Fruit fly (Drosophila melanogaster): ENCODE data around the gene Ork1.

The Ork1 gene

DNA sequence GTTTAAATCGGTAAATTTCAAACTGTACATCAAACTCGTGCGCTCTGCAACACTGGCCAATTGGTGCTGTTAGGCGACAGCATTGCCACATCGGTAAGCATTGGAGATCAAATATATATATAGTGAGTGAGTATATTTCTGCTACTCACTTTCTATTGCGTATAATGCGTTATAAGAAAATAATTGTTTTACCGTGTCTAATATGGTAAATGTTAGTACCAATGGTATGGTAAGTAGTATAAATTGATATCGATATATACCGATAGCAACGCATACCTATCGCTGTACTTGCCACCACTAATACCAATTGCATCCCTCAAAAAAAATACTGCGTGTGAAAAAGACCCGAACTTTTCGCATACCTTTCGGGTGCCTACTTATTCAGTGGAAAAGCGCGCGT, 33.7 kb downstream of the Ork1 start, which contains the start of the genes sofe and CG2186 (continued):
- peak; percentile 70 for TF ChIP-seq tna (GFP tag; IDR thresholded peaks at IDR 0.05; ENCODE audit: partially characterized antibody)
- no peak for TF ChIP-seq CG11723 (GFP tag; optimal IDR thresholded peaks at IDR 0.05)
- no peak for TF ChIP-seq maf-S (GFP tag; optimal IDR thresholded peaks at IDR 0.05)
- TF ChIP-seq fru (optimal IDR thresholded peaks at IDR 0.05) = no peak
- TF ChIP-seq da (GFP tag; optimal IDR thresholded peaks at IDR 0.05) = no peak
- peak; percentile 14 for TF ChIP-seq tx (GFP tag; optimal IDR thresholded peaks at IDR 0.05)
- TF ChIP-seq CG7357 (GFP tag; IDR thresholded peaks at IDR 0.05) = peak; percentile 43; the same call in 1 of the 3 replicates
- peak; percentile 34 for TF ChIP-seq CG2202 (tag; optimal IDR thresholded peaks at IDR 0.05)
- peak; percentile 58 for TF ChIP-seq CG1602 (GFP tag; optimal IDR thresholded peaks at IDR 0.05)
- TF ChIP-seq CG7963 (GFP tag; IDR thresholded peaks at IDR 0.05; ENCODE audit: partially characterized antibody) = peak; percentile 49; the same call in 1 of the 3 replicates
- TF ChIP-seq tup (GFP tag; optimal IDR thresholded peaks at IDR 0.05) = no peak
- TF ChIP-seq CG33213 (GFP tag; optimal IDR thresholded peaks at IDR 0.05) = peak; percentile 16
- TF ChIP-seq zen2 (GFP tag; IDR thresholded peaks at IDR 0.05; ENCODE audit: partially characterized antibody) = peak; percentile 81; the same call in 1 of the 3 replicates
- TF ChIP-seq ham (GFP tag; IDR thresholded peaks at IDR 0.05) = no peak
- TF ChIP-seq Fer1 (GFP tag; optimal IDR thresholded peaks at IDR 0.05) = peak; percentile 10
- TF ChIP-seq corto (GFP tag; optimal IDR thresholded peaks at IDR 0.05) = no peak
- TF ChIP-seq Hr3 (GFP tag; optimal IDR thresholded peaks at IDR 0.05) = peak; percentile 43
- TF ChIP-seq CG2116 (GFP tag; optimal IDR thresholded peaks at IDR 0.05) = peak; percentile 93
- no peak for TF ChIP-seq CG7839 (tag; optimal IDR thresholded peaks at IDR 0.05)
- peak; percentile 12 for TF ChIP-seq CG18011 (GFP tag; optimal IDR thresholded peaks at IDR 0.05)
- TF ChIP-seq Eip74EF (GFP tag; optimal IDR thresholded peaks at IDR 0.05) = no peak
- TF ChIP-seq CG4854 (GFP tag; optimal IDR thresholded peaks at IDR 0.05) = peak; percentile 15
- no peak for TF ChIP-seq Gsc (GFP tag; IDR thresholded peaks at IDR 0.05)
- TF ChIP-seq CG15601 (tag; optimal IDR thresholded peaks at IDR 0.05) = peak; percentile 45
- peak; percentile 5 for TF ChIP-seq fd96Cb (tag; optimal IDR thresholded peaks at IDR 0.05)
- TF ChIP-seq usp (GFP tag; optimal IDR thresholded peaks at IDR 0.05) = no peak
- no peak for TF ChIP-seq sd (tag; optimal IDR thresholded peaks at IDR 0.05)
- TF ChIP-seq CG6854 (GFP tag; optimal IDR thresholded peaks at IDR 0.05) = no peak
- TF ChIP-seq CG32772 (GFP tag; IDR thresholded peaks at IDR 0.05) = no peak
- TF ChIP-seq Xbp1 (GFP tag; optimal IDR thresholded peaks at IDR 0.05) = peak; percentile 66
- peak; percentile 33 for TF ChIP-seq CG18764 (GFP tag; optimal IDR thresholded peaks at IDR 0.05)
- peak; percentile 68 for TF ChIP-seq CG17186 (GFP tag; optimal IDR thresholded peaks at IDR 0.05)
- TF ChIP-seq CG11247 (GFP tag; IDR thresholded peaks at IDR 0.05) = no peak
- TF ChIP-seq sr (GFP tag; IDR thresholded peaks at IDR 0.05) = no peak
- TF ChIP-seq CG2712 (tag; optimal IDR thresholded peaks at IDR 0.05) = peak; percentile 63
- TF ChIP-seq CG31441 (GFP tag; IDR thresholded peaks at IDR 0.05) = no peak
- TF ChIP-seq esg (GFP tag; conservative IDR thresholded peaks at IDR 0.05) = no peak; the same call in 1 of the 2 replicates
- TF ChIP-seq eyg (GFP tag; optimal IDR thresholded peaks at IDR 0.05) = no peak
- peak; percentile 92 for TF ChIP-seq sens (GFP tag)
- peak; percentile 41 for TF ChIP-seq crc (GFP tag; optimal IDR thresholded peaks at IDR 0.05)
- peak; percentile 71 for TF ChIP-seq tin (GFP tag; optimal IDR thresholded peaks at IDR 0.05)
- peak; percentile 8 for TF ChIP-seq B-H2 (GFP tag; optimal IDR thresholded peaks at IDR 0.05)
- TF ChIP-seq CG9437 (GFP tag; optimal IDR thresholded peaks at IDR 0.05) = no peak
- no peak for TF ChIP-seq D19A (tag; optimal IDR thresholded peaks at IDR 0.05)
- peak; percentile 91 for TF ChIP-seq BEAF-32 (GFP tag; optimal IDR thresholded peaks at IDR 0.05)
- TF ChIP-seq exex (tag; optimal IDR thresholded peaks at IDR 0.05) = no peak
- no peak for TF ChIP-seq toy (GFP tag; IDR thresholded peaks at IDR 0.05)
- no peak for TF ChIP-seq schlank (tag; optimal IDR thresholded peaks at IDR 0.05)
- TF ChIP-seq ab (GFP tag; optimal IDR thresholded peaks at IDR 0.05) = no peak
- no peak for TF ChIP-seq CG17328 (GFP tag; IDR thresholded peaks at IDR 0.05)
- no peak for TF ChIP-seq CG7745 (tag; optimal IDR thresholded peaks at IDR 0.05)

All from whole organism, embryonic.